Worm (Caenorhabditis elegans): ENCODE measurements around the gene acdh-12.

- TF ChIP-seq him-1 (tag; optimal IDR thresholded peaks at IDR 0.05) (no peak), dao-5 (tag; optimal IDR thresholded peaks at IDR 0.05) (no peak)
Observed at ce11 chrII:7212059-7212458, 16.6 kb upstream of the acdh-12 start, which contains the start of gene E04F6.9.
